Worm (Caenorhabditis elegans) whole organism, midembryonic: ENCODE measurements around the gene col-179.

Experiments used
- T22C8.4 ChIP-seq: fragments of 200-800 bp; sonication (Bioruptor generic); IDR thresholded peaks from 2 replicates; pipeline ENCODE4 v1.3.6; 2022; ENCODE audit warnings: missing genetic modification characterization, missing compliant biosample characterization
- cog-1 ChIP-seq: sonication (generic microtip); optimal IDR thresholded peaks from 2 replicates; lab custom pipeline; 2016; ENCODE audit warnings: missing genetic modification characterization, missing compliant biosample characterization
- ref-1 ChIP-seq: fragments of 200-800 bp; sonication (Bioruptor generic); conservative IDR thresholded peaks from 2 replicates; pipeline ENCODE4 v1.3.6; 2022; ENCODE audit warnings: missing genetic modification reagents, missing genetic modification characterization, missing compliant biosample characterization
- tab-1 ChIP-seq: fragments of 200-800 bp; sonication (Bioruptor generic); IDR thresholded peaks from 2 replicates; pipeline ENCODE4 v1.3.6; 2022; ENCODE audit warnings: missing genetic modification characterization, missing compliant biosample characterization
- ztf-23 ChIP-seq: fragments of 200-800 bp; sonication (Bioruptor generic); IDR thresholded peaks from 2 replicates; pipeline ENCODE4 v1.3.6; 2022; ENCODE audit warnings: missing genetic modification reagents, missing genetic modification characterization, missing compliant biosample characterization

- no peak for TF ChIP-seq ref-1 (GFP tag; lab: Robert Waterston, UW)
- no peak for TF ChIP-seq T22C8.4
- no peak for TF ChIP-seq ztf-23
- no peak for TF ChIP-seq cog-1
- no peak for TF ChIP-seq tab-1 (GFP tag; lab: Robert Waterston, UW)
These were observed 48.1 kb downstream of the col-179 start for ce11 chrX:11249392-11249791.
